Worm (Caenorhabditis elegans) whole organism, L1 larva: ENCODE data around the gene C49C3.21.

ENCODE experiments used
- C04F5.9 ChIP-seq: sonication (generic microtip); optimal IDR thresholded peaks from 2 replicates; lab custom pipeline; 2016; ENCODE audit warnings: missing genetic modification characterization, missing compliant biosample characterization
- F16B12.6 ChIP-seq: fragments of 150-350 bp; optimal IDR thresholded peaks from 2 replicates; lab custom pipeline; 2014; ENCODE audit warnings: missing biosample characterization, missing genetic modification characterization
- Y116A8C.19 ChIP-seq: sonication (generic microtip); optimal IDR thresholded peaks from 2 replicates; lab custom pipeline; 2016; ENCODE audit warnings: missing compliant biosample characterization, missing genetic modification characterization, borderline replicate concordance
- alr-1 ChIP-seq: fragments of 200-800 bp; sonication (Bioruptor generic); optimal IDR thresholded peaks from 2 replicates; lab custom pipeline; 2018; ENCODE audit warnings: borderline replicate concordance, mild to moderate bottlenecking, missing genetic modification characterization, missing compliant biosample characterization
- aly-2 ChIP-seq: fragments of 150-350 bp; optimal IDR thresholded peaks from 2 replicates; lab custom pipeline; 2014; ENCODE audit warnings: missing biosample characterization, missing genetic modification characterization
- ama-1 ChIP-seq: fragments of 150-350 bp; optimal IDR thresholded peaks from 2 replicates; lab custom pipeline; 2014
- ceh-63 ChIP-seq: fragments of 200-800 bp; sonication (Bioruptor generic); optimal IDR thresholded peaks from 2 replicates; lab custom pipeline; 2018; ENCODE audit warnings: mild to moderate bottlenecking, missing genetic modification characterization, missing compliant biosample characterization
- ceh-8 ChIP-seq: fragments of 200-800 bp; sonication (Bioruptor generic); optimal IDR thresholded peaks from 2 replicates; lab custom pipeline; 2018; ENCODE audit warnings: mild to moderate bottlenecking, missing genetic modification characterization, moderate library complexity, missing compliant biosample characterization
- dpl-1 ChIP-seq, 3 experiments: fragments of 150-350 bp in 2 of 3; sonication (generic microtip) in 1 of 3; optimal IDR thresholded peaks; 2 replicates each; lab custom pipeline; 2014 to 2017; ENCODE audit warnings: missing biosample characterization in 3 of 3, missing genetic modification characterization in 3 of 3, missing genetic modification reagents in 3 of 3
- efl-1 ChIP-seq, 4 experiments: fragments of 150-350 bp; optimal IDR thresholded peaks in 3 of 4; peaks in 1 of 4; 1 replicate in 1 of 4; 2 replicates in 3 of 4; lab custom pipeline; 2014; ENCODE audit warnings: missing biosample characterization in 2 of 4, missing genetic modification characterization in 2 of 4, missing genetic modification reagents in 2 of 4
- efl-3 ChIP-seq: fragments of 200-800 bp; sonication (Bioruptor generic); optimal IDR thresholded peaks from 2 replicates; lab custom pipeline; 2018; ENCODE audit warnings: mild to moderate bottlenecking, missing genetic modification characterization, missing compliant biosample characterization
- egl-13 ChIP-seq: sonication (generic microtip); optimal IDR thresholded peaks from 2 replicates; lab custom pipeline; 2016; ENCODE audit warnings: missing genotype, missing genetic modification reagents, missing genetic modification characterization, missing compliant biosample characterization
- egl-27 ChIP-seq, 2 experiments: fragments of 150-350 bp in 1 of 2; sonication (generic microtip); optimal IDR thresholded peaks; 3 replicates each; lab custom pipeline; 2017 to 2018; ENCODE audit warnings: missing biosample characterization in 2 of 2, missing genetic modification characterization in 2 of 2, missing genetic modification reagents in 2 of 2
- elt-2 ChIP-seq: sonication (generic microtip); optimal IDR thresholded peaks from 2 replicates; lab custom pipeline; 2016; ENCODE audit warnings: missing genetic modification characterization, mild to moderate bottlenecking, inconsistent platforms, missing compliant biosample characterization, missing genetic modification reagents
- elt-3 ChIP-seq, 6 experiments: fragments of 150-350 bp in 1 of 6; sonication (generic microtip); optimal IDR thresholded peaks; 2 replicates each; lab custom pipeline; 2017 to 2018; ENCODE audit warnings: missing biosample characterization in 6 of 6, missing genetic modification characterization in 6 of 6, inconsistent platforms in 1 of 6
- ets-5 ChIP-seq: fragments of 200-800 bp; sonication (Bioruptor generic); IDR thresholded peaks from 2 replicates; pipeline ENCODE4 v1.3.6; 2022; ENCODE audit warnings: missing genetic modification characterization, missing compliant biosample characterization
- fkh-10 ChIP-seq: sonication (generic microtip); optimal IDR thresholded peaks from 2 replicates; lab custom pipeline; 2017; ENCODE audit warnings: missing biosample characterization, missing genetic modification reagents, missing genetic modification characterization
- fkh-4 ChIP-seq: sonication (generic microtip); optimal IDR thresholded peaks from 2 replicates; lab custom pipeline; 2016; ENCODE audit warnings: missing compliant biosample characterization, missing genetic modification characterization, borderline replicate concordance
- fos-1 ChIP-seq: fragments of 150-350 bp; optimal IDR thresholded peaks from 2 replicates; lab custom pipeline; 2014; ENCODE audit warnings: missing biosample characterization, missing genetic modification characterization
- hlh-17 ChIP-seq: fragments of 200-800 bp; sonication (Bioruptor generic); optimal IDR thresholded peaks from 2 replicates; lab custom pipeline; 2018; ENCODE audit warnings: missing genetic modification characterization, mild to moderate bottlenecking, missing compliant biosample characterization, moderate library complexity, borderline replicate concordance
- irx-1 ChIP-seq: sonication (generic microtip); optimal IDR thresholded peaks from 2 replicates; lab custom pipeline; 2016; ENCODE audit warnings: missing genetic modification characterization, missing compliant biosample characterization
- jun-1 ChIP-seq: fragments of 150-350 bp; optimal IDR thresholded peaks from 2 replicates; lab custom pipeline; 2014; ENCODE audit warnings: missing biosample characterization, missing genetic modification reagents, missing genetic modification characterization
- lin-39 ChIP-seq: fragments of 150-350 bp; optimal IDR thresholded peaks from 2 replicates; lab custom pipeline; 2014; ENCODE audit warnings: missing biosample characterization, missing genetic modification reagents, missing genetic modification characterization
- lir-3 ChIP-seq: sonication (generic microtip); optimal IDR thresholded peaks from 2 replicates; lab custom pipeline; 2016; ENCODE audit warnings: mild to moderate bottlenecking, missing genetic modification characterization, moderate library complexity, missing compliant biosample characterization; ENCODE audit not compliant: poor library complexity
- lsy-2 ChIP-seq, 2 experiments: fragments of 150-350 bp; optimal IDR thresholded peaks; 2 replicates each; lab custom pipeline; 2014; ENCODE audit warnings: missing biosample characterization in 2 of 2, missing genetic modification characterization in 2 of 2
- mep-1 ChIP-seq: fragments of 150-350 bp; optimal IDR thresholded peaks from 2 replicates; lab custom pipeline; 2014; ENCODE audit warnings: missing biosample characterization, missing genetic modification characterization
- nhr-11 ChIP-seq: fragments of 150-350 bp; optimal IDR thresholded peaks from 2 replicates; lab custom pipeline; 2014; ENCODE audit warnings: missing biosample characterization, missing genetic modification characterization
- nhr-12 ChIP-seq: sonication (generic microtip); optimal IDR thresholded peaks from 2 replicates; lab custom pipeline; 2017; ENCODE audit warnings: missing biosample characterization, missing genetic modification characterization
- nhr-20 ChIP-seq: sonication (generic microtip); optimal IDR thresholded peaks from 2 replicates; lab custom pipeline; 2016; ENCODE audit warnings: mild to moderate bottlenecking, missing genetic modification characterization, missing compliant biosample characterization
- nhr-28 ChIP-seq: fragments of 150-350 bp; optimal IDR thresholded peaks from 2 replicates; lab custom pipeline; 2014; ENCODE audit warnings: missing biosample characterization, missing genetic modification characterization
- nhr-47 ChIP-seq: sonication (generic microtip); optimal IDR thresholded peaks from 2 replicates; lab custom pipeline; 2016; ENCODE audit warnings: mild to moderate bottlenecking, missing genetic modification characterization, moderate library complexity, missing compliant biosample characterization
- nhr-77 ChIP-seq: fragments of 150-350 bp; optimal IDR thresholded peaks from 2 replicates; lab custom pipeline; 2014; ENCODE audit warnings: missing biosample characterization, missing genetic modification characterization
- pqm-1 ChIP-seq: sonication (generic microtip); optimal IDR thresholded peaks from 3 replicates; lab custom pipeline; 2017; ENCODE audit warnings: missing biosample characterization, missing genetic modification characterization
- snu-23 ChIP-seq: sonication (generic microtip); optimal IDR thresholded peaks from 2 replicates; lab custom pipeline; 2016; ENCODE audit warnings: missing genetic modification characterization, missing compliant biosample characterization
- sox-4 ChIP-seq: sonication (generic microtip); optimal IDR thresholded peaks from 2 replicates; lab custom pipeline; 2016; ENCODE audit warnings: missing genetic modification characterization, missing compliant biosample characterization
- sup-37 ChIP-seq: fragments of 200-800 bp; sonication (Bioruptor generic); optimal IDR thresholded peaks from 2 replicates; lab custom pipeline; 2018; ENCODE audit warnings: mild to moderate bottlenecking, missing genetic modification characterization, missing compliant biosample characterization
- tbx-2 ChIP-seq: sonication (generic microtip); optimal IDR thresholded peaks from 2 replicates; lab custom pipeline; 2016; ENCODE audit warnings: missing genetic modification characterization, missing compliant biosample characterization
- tlp-1 ChIP-seq: fragments of 150-350 bp; optimal IDR thresholded peaks from 2 replicates; lab custom pipeline; 2014; ENCODE audit warnings: missing biosample characterization, missing genetic modification characterization
- unc-130 ChIP-seq: fragments of 150-350 bp; optimal IDR thresholded peaks from 2 replicates; lab custom pipeline; 2017; ENCODE audit warnings: missing biosample characterization, missing genetic modification characterization, inconsistent platforms
- unc-30 ChIP-seq: sonication (generic microtip); optimal IDR thresholded peaks from 2 replicates; lab custom pipeline; 2017; ENCODE audit warnings: missing biosample characterization, missing genetic modification characterization
- unc-98 ChIP-seq: fragments of 200-800 bp; sonication (Bioruptor generic); IDR thresholded peaks from 2 replicates; pipeline ENCODE4 v1.3.6; 2022; ENCODE audit warnings: missing genetic modification characterization, missing compliant biosample characterization
- vab-15 ChIP-seq: sonication (generic microtip); optimal IDR thresholded peaks from 2 replicates; lab custom pipeline; 2017; ENCODE audit warnings: missing genotype, mild to moderate bottlenecking, missing genetic modification characterization, missing compliant biosample characterization
- zag-1 ChIP-seq: fragments of 150-350 bp; optimal IDR thresholded peaks from 2 replicates; lab custom pipeline; 2014; ENCODE audit warnings: missing biosample characterization, missing genetic modification characterization
- zip-4 ChIP-seq: fragments of 200-800 bp; sonication (Bioruptor generic); optimal IDR thresholded peaks from 2 replicates; lab custom pipeline; 2018; ENCODE audit warnings: mild to moderate bottlenecking, missing genetic modification characterization, moderate library complexity, missing compliant biosample characterization
- ztf-11 ChIP-seq, 2 experiments: sonication (generic microtip); optimal IDR thresholded peaks; 2 replicates each; lab custom pipeline; 2016 to 2017; ENCODE audit warnings: missing genetic modification characterization in 2 of 2, missing biosample characterization in 1 of 2, missing compliant biosample characterization in 1 of 2

The C49C3.21 gene

DNA sequence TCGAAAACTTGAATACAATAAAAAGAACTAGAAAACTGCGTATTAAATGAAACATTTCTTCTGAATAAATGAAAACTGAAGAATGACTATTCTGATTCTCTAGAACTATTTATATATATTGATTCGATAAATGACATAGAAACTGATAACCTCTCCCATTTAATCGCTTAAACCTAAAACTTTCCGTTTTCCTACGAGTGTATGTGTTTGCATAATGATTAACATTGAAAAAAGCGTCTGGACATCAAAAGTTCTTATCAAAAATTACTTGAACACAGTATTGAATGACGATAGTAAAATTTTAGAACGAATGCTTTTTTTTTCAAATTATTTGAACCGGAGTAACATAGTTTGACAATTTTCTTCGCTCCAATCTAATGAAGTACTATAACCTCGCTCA lies 588 bp upstream of the C49C3.21 start, which contains the start of gene C49C3.9:
Gene C49C3.9, minus strand, starts transcription at position 136 of the 400 bp plus-strand sequence.
- TF ChIP-seq efl-3 (GFP tag; lab: Kevin White, UChicago) (no peak), pqm-1 (tag; lab: Kevin White, UChicago) (peak; percentile 21), sox-4 (tag; lab: Kevin White, UChicago) (no peak), elt-2 (tag; lab: Kevin White, UChicago) (peak; percentile 85), lir-3 (no peak), aly-2 (tag; lab: Kevin White, UChicago) (no peak), egl-13 (tag; lab: Kevin White, UChicago) (no peak), unc-30 (tag; lab: Kevin White, UChicago) (no peak), ama-1 (lab: Kevin White, UChicago) (no peak), unc-130 (no peak), lin-39 (tag; lab: Kevin White, UChicago) (no peak)

DNA sequence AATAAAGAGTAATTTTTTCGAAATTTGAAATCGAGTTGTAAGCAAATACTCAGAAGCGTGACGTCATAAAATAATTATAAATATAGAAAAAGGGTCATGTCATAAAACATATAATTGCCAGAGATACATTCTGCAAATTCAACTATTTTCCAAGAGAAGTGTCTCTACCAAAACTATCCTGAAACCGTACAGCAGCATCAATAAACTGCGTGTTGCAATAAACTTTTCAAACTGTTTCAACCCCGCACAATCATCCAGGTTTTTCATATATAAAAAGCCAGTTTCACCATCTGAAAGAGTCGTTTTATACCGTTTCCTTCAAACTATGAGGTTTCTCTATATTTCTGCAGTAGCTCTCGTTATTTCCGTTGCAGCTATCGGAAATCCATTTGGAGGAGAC lies 715 bp downstream of the C49C3.21 start, which contains the start of gene C49C3.11:
Gene C49C3.11, plus strand, starts transcription at position 301 of the 400 bp plus-strand sequence.
- TF ChIP-seq ceh-8 = no peak
- TF ChIP-seq sup-37 (GFP tag; lab: Kevin White, UChicago) = no peak
- TF ChIP-seq mep-1 = no peak
- TF ChIP-seq tbx-2 = no peak
- no peak for TF ChIP-seq C04F5.9 (tag; lab: Kevin White, UChicago)
- no peak for TF ChIP-seq vab-15
- no peak for TF ChIP-seq Y116A8C.19 (tag; lab: Kevin White, UChicago)
- no peak for TF ChIP-seq ceh-63
- TF ChIP-seq elt-3 (tag; optimal IDR thresholded peaks at IDR 0.05; lab: Kevin White, UChicago) = no peak
- TF ChIP-seq lsy-2 (tag; optimal IDR thresholded peaks at IDR 0.05; lab: Kevin White, UChicago) = no peak
- no peak for TF ChIP-seq zip-4 (GFP tag; lab: Kevin White, UChicago)
- TF ChIP-seq nhr-11 = no peak
- no peak for TF ChIP-seq efl-1 (optimal IDR thresholded peaks at IDR 0.05; lab: Kevin White, UChicago)
- no peak for TF ChIP-seq efl-1 (GFP tag; optimal IDR thresholded peaks at IDR 0.05 in 1 of 2; lab: Kevin White, UChicago)
- no peak for TF ChIP-seq nhr-20 (tag; lab: Kevin White, UChicago)
- TF ChIP-seq unc-30 (tag; lab: Kevin White, UChicago) = no peak
- TF ChIP-seq jun-1 (tag; lab: Kevin White, UChicago) = no peak
- no peak for TF ChIP-seq nhr-47 (tag; lab: Kevin White, UChicago)

DNA sequence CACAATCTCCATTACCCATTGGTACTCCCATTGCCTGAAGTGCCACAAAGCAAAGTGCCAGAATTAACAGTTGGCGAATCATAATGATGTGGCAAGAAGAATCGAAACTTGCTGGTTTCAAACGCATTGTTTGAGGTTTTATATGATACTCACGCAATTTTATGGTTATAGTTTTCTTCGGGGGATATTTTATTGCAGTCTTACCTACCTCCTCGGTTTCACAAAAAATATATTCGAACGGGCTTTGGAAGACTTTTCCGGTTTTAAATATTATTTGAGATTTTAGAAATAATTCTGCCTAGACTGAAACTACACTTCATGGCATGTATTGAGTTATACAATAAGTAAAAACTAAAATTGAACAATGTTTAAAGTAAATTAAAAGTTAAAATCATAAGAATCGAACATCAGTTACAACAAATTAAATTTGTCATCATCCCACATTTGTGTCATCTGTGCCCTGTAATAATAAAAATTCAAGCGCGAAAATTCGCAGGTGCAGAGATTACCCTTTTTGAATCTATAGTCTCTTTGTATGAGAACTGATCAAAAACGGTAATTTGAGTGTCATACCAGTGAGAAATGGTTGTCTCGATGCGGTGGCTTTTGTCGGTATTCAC lies 3.9 kb downstream of the C49C3.21 start, which contains the start of the genes clec-197 and clec-198:
Gene clec-197, minus strand, starts transcription at position 101 of the 620 bp plus-strand sequence.
Gene clec-198, plus strand, starts transcription at position 570 of the 620 bp plus-strand sequence.
- TF ChIP-seq unc-30 (tag; lab: Kevin White, UChicago) (no peak), nhr-12 (tag; lab: Kevin White, UChicago) (no peak), F16B12.6 (no peak), nhr-28 (tag; lab: Kevin White, UChicago) (no peak), fkh-4 (no peak), dpl-1 (GFP tag; optimal IDR thresholded peaks at IDR 0.05; lab: Kevin White, UChicago) (no peak)

DNA sequence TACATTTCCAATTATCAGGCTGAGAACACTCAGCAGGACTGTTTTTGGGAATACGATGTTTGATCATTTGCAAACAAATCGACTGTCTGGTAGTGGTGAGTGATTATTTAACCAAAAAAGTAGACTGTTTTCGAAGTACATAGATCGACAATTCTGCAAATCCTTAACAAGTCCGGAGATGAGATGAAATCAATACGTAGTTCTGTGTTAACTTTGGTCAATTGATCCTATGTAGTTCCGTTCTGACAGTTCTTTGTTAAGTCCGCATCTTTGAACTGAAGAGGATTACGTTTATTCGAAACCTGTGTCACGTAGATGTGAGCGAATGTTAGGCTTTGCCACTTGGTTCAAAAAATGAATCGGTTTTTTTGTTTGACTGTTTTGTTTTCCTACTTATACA lies 8.8 kb downstream of the C49C3.21 start, which contains the start of gene clec-199:
Gene clec-199, plus strand, starts transcription at position 301 of the 400 bp plus-strand sequence.
- TF ChIP-seq egl-27 (tag; optimal IDR thresholded peaks at IDR 0.05; lab: Kevin White, UChicago) (no peak), ztf-11 (tag; optimal IDR thresholded peaks at IDR 0.05; lab: Kevin White, UChicago) (no peak), snu-23 (no peak), egl-13 (tag; lab: Kevin White, UChicago) (no peak), fkh-10 (no peak), ets-5 (GFP tag; lab: Robert Waterston, UW) (no peak), irx-1 (no peak), alr-1 (tag; lab: Kevin White, UChicago) (no peak), zag-1 (tag; lab: Kevin White, UChicago) (no peak), unc-98 (no peak), hlh-17 (no peak), nhr-47 (tag; lab: Kevin White, UChicago) (no peak), tlp-1 (tag; lab: Kevin White, UChicago) (no peak), fos-1 (tag; lab: Kevin White, UChicago) (no peak), nhr-77 (tag; lab: Kevin White, UChicago) (no peak)
